Fruit fly (Drosophila melanogaster) whole organism: ENCODE results near the gene CG12301.

Experiments used
- CG8478 ChIP-seq: fragments of >200 bp; optimal IDR thresholded peaks from 2 replicates; lab custom pipeline; 2018; ENCODE audit warnings: inconsistent platforms
- Dll ChIP-seq: fragments of >200 bp; optimal IDR thresholded peaks from 2 replicates; lab custom pipeline; 2017
- EcR ChIP-seq, 2 experiments: fragments of >200 bp; optimal IDR thresholded peaks; 2 replicates each; lab custom pipeline; 2017; ENCODE audit warnings: missing biosample characterization in 2 of 2, missing genetic modification characterization in 2 of 2, missing genetic modification reagents in 2 of 2
- pan ChIP-seq: fragments of >200 bp; optimal IDR thresholded peaks from 2 replicates; lab custom pipeline; 2017
- psq ChIP-seq: fragments of >200 bp; optimal IDR thresholded peaks from 2 replicates; lab custom pipeline; 2017
- usp ChIP-seq: fragments of >200 bp; optimal IDR thresholded peaks from 2 replicates; lab custom pipeline; 2017; ENCODE audit warnings: missing biosample characterization, missing genetic modification characterization, mixed read lengths

Gene CG12301

dm6 chr3L:15604979-15605378, 24.4 kb downstream of the CG12301 start:
- TF ChIP-seq usp (GFP tag; lab: Kevin White, UChicago) = no peak
- TF ChIP-seq Dll (lab: Kevin White, UChicago) = no peak
- TF ChIP-seq CG8478 (lab: Kevin White, UChicago) = no peak
- no peak for TF ChIP-seq psq (lab: Kevin White, UChicago)
- TF ChIP-seq pan (lab: Kevin White, UChicago) = no peak
- TF ChIP-seq EcR (GFP tag; optimal IDR thresholded peaks at IDR 0.05; lab: Kevin White, UChicago) = no peak

DNA sequence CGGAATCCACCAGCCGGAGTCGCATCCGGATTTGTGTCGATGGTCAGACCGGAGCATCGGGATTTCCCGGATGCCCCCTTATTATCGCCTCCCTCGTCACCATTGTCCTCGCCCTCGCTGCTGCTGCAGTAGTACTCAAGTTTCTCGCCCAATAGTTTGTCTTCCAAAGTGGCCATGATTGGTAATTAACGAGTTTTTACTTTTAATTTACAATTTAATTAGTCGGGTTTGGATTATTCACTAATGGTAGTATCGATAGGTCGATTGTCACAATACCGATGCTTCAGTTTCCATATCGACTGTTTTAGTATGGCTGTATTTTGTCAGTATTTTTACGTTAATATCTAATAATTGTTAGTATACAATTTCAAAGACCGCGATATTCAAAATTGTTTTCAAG, 29.5 kb downstream of the CG12301 start, which contains the start of gene CG7650:
Gene CG7650, minus strand, starts transcription at position 278 of the 400 bp plus-strand sequence.
- no peak for TF ChIP-seq EcR (GFP tag; optimal IDR thresholded peaks at IDR 0.05; lab: Kevin White, UChicago)
- no peak for TF ChIP-seq psq (lab: Kevin White, UChicago)

- no peak for TF ChIP-seq CG8478 (lab: Kevin White, UChicago)
- TF ChIP-seq Dll (lab: Kevin White, UChicago) = no peak
- no peak for TF ChIP-seq EcR (GFP tag; optimal IDR thresholded peaks at IDR 0.05; lab: Kevin White, UChicago)
- no peak for TF ChIP-seq usp (GFP tag; lab: Kevin White, UChicago)
- no peak for TF ChIP-seq pan (lab: Kevin White, UChicago)
- TF ChIP-seq psq (lab: Kevin White, UChicago) = no peak
Measured at dm6 chr3L:15612728-15613127, 32.1 kb downstream of the CG12301 start, which contains the start of gene CG13449. CG13449 (minus strand) TSS chr3L:15612828.

- TF ChIP-seq usp (GFP tag; lab: Kevin White, UChicago) (no peak), pan (lab: Kevin White, UChicago) (no peak), EcR (GFP tag; optimal IDR thresholded peaks at IDR 0.05; lab: Kevin White, UChicago) (no peak), CG8478 (lab: Kevin White, UChicago) (no peak), Dll (lab: Kevin White, UChicago) (no peak), psq (lab: Kevin White, UChicago) (no peak)
Measured at dm6 chr3L:15616490-15616889, 35.9 kb downstream of the CG12301 start.

- no peak for TF ChIP-seq CG8478 (lab: Kevin White, UChicago)
- TF ChIP-seq usp (GFP tag; lab: Kevin White, UChicago) = no peak
- TF ChIP-seq EcR (GFP tag; optimal IDR thresholded peaks at IDR 0.05; lab: Kevin White, UChicago) = no peak
- TF ChIP-seq pan (lab: Kevin White, UChicago) = no peak
- TF ChIP-seq Dll (lab: Kevin White, UChicago) = no peak
- no peak for TF ChIP-seq psq (lab: Kevin White, UChicago)
Measured at dm6 chr3L:15616900-15617299, 36.3 kb downstream of the CG12301 start.

DNA sequence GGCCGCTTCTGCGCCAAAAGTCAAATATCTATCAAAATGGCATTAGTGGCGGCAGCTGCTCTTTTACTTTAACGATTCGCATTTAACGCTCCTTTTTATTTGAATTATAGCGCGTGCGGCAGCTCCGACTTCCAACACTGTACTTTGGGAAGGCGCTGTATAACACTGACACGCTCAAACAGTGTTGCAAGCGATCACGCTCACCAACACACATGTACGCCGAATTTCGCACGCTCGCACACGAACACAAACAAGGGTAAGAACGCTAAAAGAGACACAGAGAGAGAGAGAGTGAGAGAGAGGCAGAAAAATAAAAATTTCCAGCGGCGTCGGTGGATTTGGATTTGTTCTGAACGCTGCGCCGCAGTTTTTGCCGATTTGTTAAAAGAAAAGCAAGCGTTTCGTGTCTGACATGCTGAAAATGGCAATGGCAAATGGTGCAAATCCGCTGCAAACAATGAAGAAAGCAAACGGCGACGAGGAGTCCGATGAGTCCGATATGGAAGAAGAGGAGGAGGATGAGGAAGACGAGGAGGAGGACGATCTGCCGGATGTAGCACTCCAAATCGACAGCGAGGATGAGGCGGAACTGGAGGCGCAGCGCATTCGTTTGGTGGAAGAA, 39.1 kb downstream of the CG12301 start, which contains the start of gene Phs:
Gene Phs, plus strand, starts transcription at position 276 of the 622 bp plus-strand sequence.
- TF ChIP-seq Dll (lab: Kevin White, UChicago) (peak; percentile 84), EcR (GFP tag; optimal IDR thresholded peaks at IDR 0.05; lab: Kevin White, UChicago) (no peak)

- TF ChIP-seq psq (lab: Kevin White, UChicago) (no peak), pan (lab: Kevin White, UChicago) (no peak), EcR (GFP tag; optimal IDR thresholded peaks at IDR 0.05; lab: Kevin White, UChicago) (no peak), Dll (lab: Kevin White, UChicago) (no peak), usp (GFP tag; lab: Kevin White, UChicago) (no peak), CG8478 (lab: Kevin White, UChicago) (no peak)
Measured at dm6 chr3L:15624097-15624496, 43.5 kb downstream of the CG12301 start.

DNA sequence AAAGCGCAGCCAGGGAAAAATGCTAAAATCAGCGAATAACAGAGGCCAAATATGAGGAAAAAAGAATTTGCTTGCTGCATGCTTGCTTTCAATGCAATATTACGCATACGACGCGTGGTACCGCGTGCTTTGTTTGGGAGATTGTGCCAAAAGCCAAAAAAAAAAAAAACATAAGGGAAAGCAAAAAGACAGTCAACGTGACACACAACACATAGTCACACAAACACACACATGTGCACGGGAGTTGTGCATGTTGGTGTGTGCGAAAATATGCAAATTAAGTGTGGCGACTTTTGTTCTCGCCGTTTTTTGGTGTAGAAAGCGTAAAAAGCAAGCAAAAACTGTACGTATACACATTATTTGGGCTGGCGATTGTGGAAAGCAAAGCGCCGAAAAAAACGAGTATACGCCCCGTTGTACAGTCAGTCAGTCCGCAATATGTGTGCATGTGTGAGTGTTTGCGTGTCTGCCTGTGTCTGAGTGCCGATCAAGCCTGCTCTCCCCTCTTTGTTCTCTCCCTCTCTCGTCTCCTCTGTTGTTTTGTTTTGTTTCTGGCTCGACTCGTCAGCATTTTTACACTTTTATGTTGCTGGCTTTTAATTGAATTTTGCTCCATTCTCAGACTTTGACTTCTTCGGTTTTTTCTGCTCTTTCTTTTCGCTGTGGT, 44.5 kb downstream of the CG12301 start:
- TF ChIP-seq Dll (lab: Kevin White, UChicago) = no peak
- no peak for TF ChIP-seq EcR (GFP tag; optimal IDR thresholded peaks at IDR 0.05; lab: Kevin White, UChicago)
- no peak for TF ChIP-seq CG8478 (lab: Kevin White, UChicago)
- TF ChIP-seq usp (GFP tag; lab: Kevin White, UChicago) = no peak

DNA sequence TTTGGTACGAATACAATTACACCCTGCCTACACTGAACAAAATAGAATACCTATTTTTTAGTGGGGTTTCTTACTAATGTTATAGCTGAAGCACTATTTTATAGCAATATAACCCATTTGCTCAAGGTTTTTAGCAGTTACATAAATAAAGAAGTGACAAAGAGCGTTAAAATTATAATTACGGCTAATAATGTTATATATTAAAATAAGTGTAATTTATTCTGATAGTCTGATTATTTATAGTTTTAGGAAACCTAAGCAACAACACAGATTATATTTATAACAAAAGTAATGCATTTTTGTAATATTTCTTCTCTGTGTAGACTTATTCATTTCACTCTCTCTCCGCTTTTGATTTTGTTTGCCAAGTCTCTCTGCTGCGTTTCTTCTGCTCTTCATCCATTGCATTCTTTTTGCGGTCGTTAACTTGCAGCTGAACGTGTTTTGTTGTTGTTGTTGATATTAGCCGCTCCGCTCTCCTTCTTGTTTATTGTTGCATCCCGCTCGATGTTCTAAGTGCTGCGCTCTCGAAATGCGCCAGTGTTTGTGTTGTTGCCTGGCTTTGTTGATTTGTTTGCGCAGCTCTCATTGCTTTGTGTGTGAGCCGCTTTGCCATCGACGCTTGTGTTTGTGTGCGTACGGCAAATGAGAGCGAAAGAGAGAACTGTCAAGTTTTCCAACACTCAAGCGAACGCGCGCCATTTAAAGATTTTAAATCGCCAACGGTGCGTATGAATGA, 45.2 kb downstream of the CG12301 start:
- no peak for TF ChIP-seq usp (GFP tag; lab: Kevin White, UChicago)
- peak; percentile 43 to 81 for TF ChIP-seq EcR (GFP tag; optimal IDR thresholded peaks at IDR 0.05; lab: Kevin White, UChicago)

dm6 chr3L:15627295-15627694, 46.7 kb downstream of the CG12301 start:
- no peak for TF ChIP-seq CG8478 (lab: Kevin White, UChicago)
- no peak for TF ChIP-seq pan (lab: Kevin White, UChicago)
- TF ChIP-seq EcR (GFP tag; optimal IDR thresholded peaks at IDR 0.05; lab: Kevin White, UChicago) = no peak
- no peak for TF ChIP-seq usp (GFP tag; lab: Kevin White, UChicago)
- TF ChIP-seq Dll (lab: Kevin White, UChicago) = no peak
- no peak for TF ChIP-seq psq (lab: Kevin White, UChicago)

- TF ChIP-seq EcR (GFP tag; optimal IDR thresholded peaks at IDR 0.05; lab: Kevin White, UChicago) (no peak), usp (GFP tag; lab: Kevin White, UChicago) (no peak), CG8478 (lab: Kevin White, UChicago) (no peak), Dll (lab: Kevin White, UChicago) (no peak), psq (lab: Kevin White, UChicago) (no peak), pan (lab: Kevin White, UChicago) (no peak)
Measured at dm6 chr3L:15631067-15631466, 50.5 kb downstream of the CG12301 start.
